Worm (Caenorhabditis elegans) whole organism, L3 larva: Measurements from ENCODE around the gene abu-10.

ENCODE experiments used
- R02D3.7 ChIP-seq: fragments of 150-350 bp; optimal IDR thresholded peaks from 2 replicates; lab custom pipeline; 2014; ENCODE audit warnings: missing biosample characterization, missing genetic modification characterization
- ZK546.5 ChIP-seq: sonication (generic microtip); optimal IDR thresholded peaks from 2 replicates; lab custom pipeline; 2017; ENCODE audit warnings: missing biosample characterization, missing genetic modification characterization
- aly-2 ChIP-seq: fragments of 150-350 bp; optimal IDR thresholded peaks from 2 replicates; lab custom pipeline; 2014; ENCODE audit warnings: missing biosample characterization, missing genetic modification characterization
- ama-1 ChIP-seq: fragments of 150-350 bp; optimal IDR thresholded peaks from 2 replicates; lab custom pipeline; 2018
- ceh-16 ChIP-seq: sonication (generic microtip); optimal IDR thresholded peaks from 2 replicates; lab custom pipeline; 2017; ENCODE audit warnings: missing biosample characterization, missing genetic modification characterization
- ceh-28 ChIP-seq: fragments of 150-350 bp; optimal IDR thresholded peaks from 2 replicates; lab custom pipeline; 2014; ENCODE audit warnings: missing biosample characterization, missing genetic modification reagents, missing genetic modification characterization
- ceh-9 ChIP-seq: sonication (generic microtip); optimal IDR thresholded peaks from 2 replicates; lab custom pipeline; 2018; ENCODE audit warnings: missing biosample characterization, missing genetic modification characterization
- egl-5 ChIP-seq: fragments of 150-350 bp; optimal IDR thresholded peaks from 2 replicates; lab custom pipeline; 2017; ENCODE audit warnings: missing biosample characterization, missing genetic modification reagents, missing genetic modification characterization, inconsistent platforms
- elt-2 ChIP-seq: sonication (generic microtip); optimal IDR thresholded peaks from 2 replicates; lab custom pipeline; 2016; ENCODE audit warnings: missing genetic modification reagents, mild to moderate bottlenecking, missing genetic modification characterization, missing compliant biosample characterization
- eor-1 ChIP-seq, 2 experiments: fragments of 150-350 bp; optimal IDR thresholded peaks; 2 replicates each; lab custom pipeline; 2014 to 2018; ENCODE audit warnings: missing biosample characterization in 2 of 2, missing genetic modification characterization in 2 of 2
- fkh-10 ChIP-seq: sonication (generic microtip); optimal IDR thresholded peaks from 2 replicates; lab custom pipeline; 2017; ENCODE audit warnings: missing biosample characterization, missing genetic modification reagents, missing genetic modification characterization
- fos-1 ChIP-seq: fragments of 150-350 bp; optimal IDR thresholded peaks from 2 replicates; lab custom pipeline; 2014; ENCODE audit warnings: missing biosample characterization, missing genetic modification characterization
- lin-15B ChIP-seq: fragments of 150-350 bp; optimal IDR thresholded peaks from 2 replicates; lab custom pipeline; 2014; ENCODE audit warnings: missing biosample characterization, missing genetic modification characterization
- lin-39 ChIP-seq: fragments of 150-350 bp; optimal IDR thresholded peaks from 2 replicates; lab custom pipeline; 2018; ENCODE audit warnings: missing biosample characterization, missing genetic modification reagents, missing genetic modification characterization
- mdl-1 ChIP-seq: fragments of 150-350 bp; optimal IDR thresholded peaks from 2 replicates; lab custom pipeline; 2014; ENCODE audit warnings: missing biosample characterization, missing genetic modification characterization
- mml-1 ChIP-seq: fragments of 150-350 bp; sonication (generic microtip); optimal IDR thresholded peaks from 3 replicates; lab custom pipeline; 2014; ENCODE audit warnings: missing biosample characterization, missing genetic modification characterization
- nfya-1 ChIP-seq: sonication (generic microtip); optimal IDR thresholded peaks from 2 replicates; lab custom pipeline; 2017; ENCODE audit warnings: missing genetic modification characterization, mild to moderate bottlenecking, missing compliant biosample characterization, antibody characterized with exemption, moderate library complexity; ENCODE audit not compliant: insufficient read depth
- nhr-11 ChIP-seq: fragments of 150-350 bp; optimal IDR thresholded peaks from 2 replicates; lab custom pipeline; 2014; ENCODE audit warnings: missing biosample characterization, missing genetic modification characterization
- nhr-12 ChIP-seq: fragments of 150-350 bp; optimal IDR thresholded peaks from 2 replicates; lab custom pipeline; 2014; ENCODE audit warnings: missing biosample characterization, missing genetic modification characterization
- nhr-23 ChIP-seq: fragments of 150-350 bp; optimal IDR thresholded peaks from 2 replicates; lab custom pipeline; 2014; ENCODE audit warnings: missing biosample characterization, missing genetic modification reagents, missing genetic modification characterization
- nhr-237 ChIP-seq: fragments of 150-350 bp; optimal IDR thresholded peaks from 2 replicates; lab custom pipeline; 2014; ENCODE audit warnings: missing biosample characterization, missing genetic modification characterization
- nhr-28 ChIP-seq: fragments of 150-350 bp; optimal IDR thresholded peaks from 2 replicates; lab custom pipeline; 2014; ENCODE audit warnings: missing biosample characterization, missing genetic modification characterization
- nhr-43 ChIP-seq: sonication (generic microtip); optimal IDR thresholded peaks from 2 replicates; lab custom pipeline; 2016; ENCODE audit warnings: mild to moderate bottlenecking, missing genetic modification characterization, missing compliant biosample characterization; ENCODE audit not compliant: poor library complexity, severe bottlenecking
- nhr-76 ChIP-seq: fragments of 150-350 bp; sonication (generic microtip); optimal IDR thresholded peaks from 5 replicates; lab custom pipeline; 2014; ENCODE audit warnings: missing biosample characterization, missing genetic modification characterization
- pha-4 ChIP-seq: fragments of 150-350 bp; optimal IDR thresholded peaks from 2 replicates; lab custom pipeline; 2014; ENCODE audit warnings: missing biosample characterization, missing genetic modification reagents, missing genetic modification characterization
- pqm-1 ChIP-seq: fragments of 150-350 bp; optimal IDR thresholded peaks from 2 replicates; lab custom pipeline; 2017; ENCODE audit warnings: missing biosample characterization, missing genetic modification characterization, inconsistent platforms
- snpc-4 ChIP-seq: fragments of 150-350 bp; optimal IDR thresholded peaks from 2 replicates; lab custom pipeline; 2014; ENCODE audit warnings: missing biosample characterization, missing genetic modification characterization
- unc-39 ChIP-seq: sonication (generic microtip); optimal IDR thresholded peaks from 4 replicates; lab custom pipeline; 2017; ENCODE audit warnings: missing biosample characterization, missing genetic modification characterization
- unc-62 ChIP-seq: fragments of 150-350 bp; sonication (generic microtip); optimal IDR thresholded peaks from 4 replicates; lab custom pipeline; 2014; ENCODE audit warnings: missing biosample characterization, missing genetic modification reagents, missing genetic modification characterization
- ztf-11 ChIP-seq: fragments of 150-350 bp; optimal IDR thresholded peaks from 2 replicates; lab custom pipeline; 2014; ENCODE audit warnings: missing biosample characterization, missing genetic modification characterization

abu-10 gene

ce11 chrX:3766552-3766951 lies 31.4 kb upstream of the abu-10 start, which contains the start of gene F47B7.4:
TSS of gene F47B7.4 (minus strand) at chrX:3766652.
- TF ChIP-seq lin-39 (tag; lab: Kevin White, UChicago) = no peak
- TF ChIP-seq ceh-9 (tag; lab: Kevin White, UChicago) = no peak
- TF ChIP-seq ceh-28 (tag; lab: Kevin White, UChicago) = no peak
- no peak for TF ChIP-seq nhr-12 (tag; lab: Kevin White, UChicago)

- TF ChIP-seq snpc-4 (tag; lab: Kevin White, UChicago) = no peak
- TF ChIP-seq fkh-10 (GFP tag; lab: Kevin White, UChicago) = no peak
- no peak for TF ChIP-seq aly-2 (tag; lab: Kevin White, UChicago)
- TF ChIP-seq nhr-11 = no peak
- TF ChIP-seq mdl-1 (tag; lab: Kevin White, UChicago) = no peak
Observed at ce11 chrX:3768717-3769116, 29.3 kb upstream of the abu-10 start, which contains the start of gene F47B7.5. TSS of gene F47B7.5 (minus strand) at chrX:3768817.

ce11 chrX:3772405-3772804 lies 25.6 kb upstream of the abu-10 start, which contains the start of gene F47B7.2:
TSS of gene F47B7.2 (plus strand) at chrX:3772762.
- peak; percentile 53 for TF ChIP-seq pha-4 (tag; lab: Kevin White, UChicago)
- no peak for TF ChIP-seq egl-5
- peak; percentile 24 for TF ChIP-seq elt-2 (tag; lab: Kevin White, UChicago)
- TF ChIP-seq lin-15B (tag; lab: Kevin White, UChicago) = no peak
- TF ChIP-seq ztf-11 = no peak
- no peak for TF ChIP-seq R02D3.7
- no peak for TF ChIP-seq eor-1 (tag; optimal IDR thresholded peaks at IDR 0.05; lab: Kevin White, UChicago)
- TF ChIP-seq nhr-23 (tag; lab: Kevin White, UChicago) = peak; percentile 6
- TF ChIP-seq fkh-10 (GFP tag; lab: Kevin White, UChicago) = no peak
- no peak for TF ChIP-seq ceh-9 (tag; lab: Kevin White, UChicago)
- TF ChIP-seq nfya-1 (tag; lab: Kevin White, UChicago) = no peak

- TF ChIP-seq snpc-4 (tag; lab: Kevin White, UChicago) (no peak), nhr-23 (tag; lab: Kevin White, UChicago) (peak; percentile 42)
Observed at ce11 chrX:3773233-3773632, 24.7 kb upstream of the abu-10 start.

ce11 chrX:3781040-3781439 lies 16.9 kb upstream of the abu-10 start, which contains the start of gene marg-1:
TSS of gene marg-1 (minus strand) at chrX:3781140.
- TF ChIP-seq nhr-43 (tag; lab: Kevin White, UChicago) (no peak), unc-62 (no peak), pha-4 (tag; lab: Kevin White, UChicago) (peak; percentile 11)

ce11 chrX:3783659-3784058 lies 14.3 kb upstream of the abu-10 start:
- TF ChIP-seq nhr-43 (tag; lab: Kevin White, UChicago) (no peak), lin-15B (tag; lab: Kevin White, UChicago) (no peak), nhr-23 (tag; lab: Kevin White, UChicago) (no peak), nhr-11 (no peak), mml-1 (tag; lab: Kevin White, UChicago) (no peak), ceh-9 (tag; lab: Kevin White, UChicago) (no peak), ama-1 (no peak), ZK546.5 (tag; lab: Kevin White, UChicago) (no peak), unc-39 (tag; lab: Kevin White, UChicago) (no peak), nhr-237 (tag; lab: Kevin White, UChicago) (no peak), lin-39 (tag; lab: Kevin White, UChicago) (no peak), pqm-1 (tag; lab: Kevin White, UChicago) (no peak), fos-1 (no peak), unc-62 (no peak), ceh-16 (tag; lab: Kevin White, UChicago) (no peak), elt-2 (tag; lab: Kevin White, UChicago) (no peak), R02D3.7 (no peak), nhr-28 (tag; lab: Kevin White, UChicago) (no peak), ceh-28 (tag; lab: Kevin White, UChicago) (no peak), nhr-76 (tag; lab: Kevin White, UChicago) (no peak)
- TF ChIP-seq, all 47 proteins: peak for 0
